Fruit fly (Drosophila melanogaster) whole organism, embryonic: ENCODE results near the gene Spn28B.

Experiments used
- ATbp ChIP-seq: fragments of 200-800 bp; sonication (Bioruptor generic); optimal IDR thresholded peaks from 2 replicates; lab custom pipeline; 2017; ENCODE audit warnings: missing biosample characterization, mild to moderate bottlenecking, missing genetic modification characterization, missing genetic modification reagents
- Abd-B ChIP-seq: fragments of 200-800 bp; sonication (Bioruptor generic); optimal IDR thresholded peaks from 2 replicates; lab custom pipeline; 2018; ENCODE audit warnings: missing biosample characterization, mild to moderate bottlenecking, missing genetic modification characterization, moderate library complexity
- Bgb ChIP-seq: fragments of 200-800 bp; sonication (Bioruptor generic); IDR thresholded peaks from 2 replicates; pipeline ENCODE4 v1.3.6; 2022; ENCODE audit warnings: missing biosample characterization, missing genetic modification characterization; ENCODE audit not compliant: partially characterized antibody
- C15 ChIP-seq: fragments of 200-800 bp; sonication (Bioruptor generic); IDR thresholded peaks from 3 replicates; pipeline ENCODE4 v1.3.6; 2022; ENCODE audit warnings: missing biosample characterization, missing genetic modification characterization
- CG10147 ChIP-seq: fragments of 200-800 bp; sonication (Bioruptor generic); optimal IDR thresholded peaks from 2 replicates; lab custom pipeline; 2019; ENCODE audit warnings: missing biosample characterization, mild to moderate bottlenecking, missing genetic modification characterization, moderate library complexity
- CG10209 ChIP-seq: fragments of 200-800 bp; sonication (Bioruptor generic); optimal IDR thresholded peaks from 3 replicates; lab custom pipeline; 2017; ENCODE audit warnings: missing biosample characterization, mild to moderate bottlenecking, missing genetic modification characterization, missing genetic modification reagents
- CG11085 ChIP-seq: fragments of 200-800 bp; sonication (Bioruptor generic); IDR thresholded peaks from 2 replicates; pipeline ENCODE4 v1.3.6; 2022; ENCODE audit warnings: missing biosample characterization, missing genetic modification characterization
- CG11560 ChIP-seq: fragments of 200-800 bp; sonication (Bioruptor generic); IDR thresholded peaks from 3 replicates; pipeline ENCODE4 v1.3.6; 2022; ENCODE audit warnings: missing biosample characterization, missing genetic modification characterization
- CG12104 ChIP-seq: fragments of 200-800 bp; sonication (Bioruptor generic); optimal IDR thresholded peaks from 3 replicates; lab custom pipeline; 2016; ENCODE audit warnings: missing biosample characterization, missing genetic modification characterization
- CG12744 ChIP-seq: fragments of 200-800 bp; sonication (Bioruptor generic); optimal IDR thresholded peaks from 2 replicates; lab custom pipeline; 2016; ENCODE audit warnings: missing biosample characterization, missing genetic modification characterization
- CG12769 ChIP-seq: fragments of 200-800 bp; sonication (Bioruptor generic); optimal IDR thresholded peaks from 2 replicates; lab custom pipeline; 2019; ENCODE audit warnings: missing biosample characterization, mild to moderate bottlenecking, missing genetic modification characterization, moderate library complexity
- CG13287 ChIP-seq: fragments of 200-800 bp; sonication (Bioruptor generic); IDR thresholded peaks from 2 replicates; pipeline ENCODE4 v1.3.6; 2022; ENCODE audit warnings: missing biosample characterization, missing genetic modification characterization; ENCODE audit not compliant: partially characterized antibody
- CG16779 ChIP-seq: fragments of 200-800 bp; sonication (Bioruptor generic); IDR thresholded peaks from 2 replicates; pipeline ENCODE4 v1.3.6; 2022; ENCODE audit warnings: missing biosample characterization, missing genetic modification characterization
- CG17612 ChIP-seq: fragments of 200-800 bp; sonication (Bioruptor generic); IDR thresholded peaks from 2 replicates; pipeline ENCODE4 v1.3.6; 2022; ENCODE audit warnings: missing biosample characterization, missing genetic modification characterization
- CG32772 ChIP-seq: fragments of 200-800 bp; sonication (Bioruptor generic); IDR thresholded peaks from 2 replicates; pipeline ENCODE4 v1.3.6; 2022; ENCODE audit warnings: missing biosample characterization, missing genetic modification characterization
- CG33557 ChIP-seq: fragments of 200-800 bp; sonication (Bioruptor generic); optimal IDR thresholded peaks from 2 replicates; lab custom pipeline; 2019; ENCODE audit warnings: missing biosample characterization, mild to moderate bottlenecking, missing genetic modification characterization, moderate library complexity
- CG34376 ChIP-seq: fragments of 200-800 bp; sonication (Bioruptor generic); optimal IDR thresholded peaks from 2 replicates; lab custom pipeline; 2018; ENCODE audit warnings: missing biosample characterization, mild to moderate bottlenecking, missing genetic modification characterization
- CG34422 ChIP-seq: fragments of 200-800 bp; sonication (Bioruptor generic); IDR thresholded peaks from 3 replicates; pipeline ENCODE4 v1.3.6; 2022; ENCODE audit warnings: missing biosample characterization, missing genetic modification characterization
- CG3847 ChIP-seq: fragments of 200-800 bp; sonication (Bioruptor generic); IDR thresholded peaks from 2 replicates; pipeline ENCODE4 v1.3.6; 2022; ENCODE audit warnings: missing biosample characterization, missing genetic modification characterization
- CG6854 ChIP-seq: fragments of 200-800 bp; sonication (Bioruptor generic); optimal IDR thresholded peaks from 3 replicates; lab custom pipeline; 2017; ENCODE audit warnings: missing biosample characterization, mild to moderate bottlenecking, missing genetic modification characterization
- CG7372 ChIP-seq: fragments of 200-800 bp; sonication (Bioruptor generic); IDR thresholded peaks from 2 replicates; pipeline ENCODE4 v1.3.6; 2022; ENCODE audit warnings: missing biosample characterization, missing genetic modification characterization
- CG8944 ChIP-seq: fragments of 200-800 bp; sonication (Bioruptor generic); optimal IDR thresholded peaks from 3 replicates; lab custom pipeline; 2016; ENCODE audit warnings: missing biosample characterization, missing genetic modification characterization
- CTCF ChIP-seq: fragments of 200-800 bp; sonication (Bioruptor generic); optimal IDR thresholded peaks from 2 replicates; lab custom pipeline; 2017; ENCODE audit warnings: missing biosample characterization, mild to moderate bottlenecking, missing genetic modification characterization, moderate library complexity
- Dad ChIP-seq: fragments of 200-800 bp; sonication (Bioruptor generic); optimal IDR thresholded peaks from 3 replicates; lab custom pipeline; 2016; ENCODE audit warnings: missing biosample characterization, missing genetic modification characterization
- Dek ChIP-seq: fragments of 200-800 bp; sonication (Bioruptor generic); optimal IDR thresholded peaks from 3 replicates; lab custom pipeline; 2019; ENCODE audit warnings: missing biosample characterization, mild to moderate bottlenecking, missing genetic modification characterization, moderate library complexity
- Eip74EF ChIP-seq, 2 experiments: fragments of 200-800 bp in 1 of 2; fragments of >200 bp in 1 of 2; sonication (Bioruptor generic) in 1 of 2; optimal IDR thresholded peaks; 2 replicates each; lab custom pipeline; 2017 to 2019; ENCODE audit warnings: missing biosample characterization in 2 of 2, missing genetic modification characterization in 2 of 2, mild to moderate bottlenecking in 1 of 2, moderate library complexity in 1 of 2
- HHEX ChIP-seq: fragments of 200-800 bp; sonication (Bioruptor generic); optimal IDR thresholded peaks from 3 replicates; lab custom pipeline; 2017; ENCODE audit warnings: missing biosample characterization, mild to moderate bottlenecking, missing genetic modification characterization, missing genetic modification reagents
- Hr39 ChIP-seq: fragments of >200 bp; optimal IDR thresholded peaks from 2 replicates; lab custom pipeline; 2017
- Mad ChIP-seq: fragments of 200-800 bp; sonication (Bioruptor generic); optimal IDR thresholded peaks from 2 replicates; lab custom pipeline; 2016; ENCODE audit warnings: missing biosample characterization, missing genetic modification characterization
- Neu2 ChIP-seq: fragments of 200-800 bp; sonication (Bioruptor generic); optimal IDR thresholded peaks from 3 replicates; lab custom pipeline; 2016; ENCODE audit warnings: missing biosample characterization, missing genetic modification characterization, borderline replicate concordance
- Nf-YA ChIP-seq: fragments of 200-800 bp; sonication (Bioruptor generic); IDR thresholded peaks from 2 replicates; pipeline ENCODE4 v1.3.6; 2022; ENCODE audit warnings: missing biosample characterization, missing genetic modification characterization
- PHDP ChIP-seq: fragments of 200-800 bp; sonication (Bioruptor generic); optimal IDR thresholded peaks from 3 replicates; lab custom pipeline; 2018; ENCODE audit warnings: missing biosample characterization, mild to moderate bottlenecking, missing genetic modification characterization, moderate library complexity
- Sox102F ChIP-seq: fragments of 200-800 bp; sonication (Bioruptor generic); optimal IDR thresholded peaks from 2 replicates; lab custom pipeline; 2018; ENCODE audit warnings: missing biosample characterization, mild to moderate bottlenecking, missing genetic modification characterization, moderate library complexity
- Spps ChIP-seq: fragments of 200-800 bp; sonication (Bioruptor generic); optimal IDR thresholded peaks from 2 replicates; lab custom pipeline; 2018; ENCODE audit warnings: missing biosample characterization, mild to moderate bottlenecking, missing genetic modification characterization
- Tbp ChIP-seq: fragments of >200 bp; optimal IDR thresholded peaks from 2 replicates; lab custom pipeline; 2018; ENCODE audit warnings: missing biosample characterization, missing genetic modification characterization
- al ChIP-seq: fragments of 200-800 bp; sonication (Bioruptor generic); IDR thresholded peaks from 2 replicates; pipeline ENCODE4 v1.3.6; 2022; ENCODE audit warnings: missing biosample characterization, missing genetic modification characterization
- ara ChIP-seq: fragments of 200-800 bp; sonication (Bioruptor generic); IDR thresholded peaks from 2 replicates; pipeline ENCODE4 v1.3.6; 2022; ENCODE audit warnings: missing biosample characterization, missing genetic modification characterization
- ase ChIP-seq: fragments of 200-800 bp; sonication (Bioruptor generic); IDR thresholded peaks from 3 replicates; pipeline ENCODE4 v1.3.6; 2022; ENCODE audit warnings: missing biosample characterization, missing genetic modification characterization
- disco-r ChIP-seq: fragments of 200-800 bp; sonication (Bioruptor generic); optimal IDR thresholded peaks from 2 replicates; lab custom pipeline; 2016; ENCODE audit warnings: missing biosample characterization, missing genetic modification characterization
- ftz-f1 ChIP-seq: fragments of 200-800 bp; sonication (Bioruptor generic); optimal IDR thresholded peaks from 2 replicates; lab custom pipeline; 2016; ENCODE audit warnings: missing biosample characterization, missing genetic modification characterization
- grau ChIP-seq: fragments of 200-800 bp; optimal IDR thresholded peaks from 3 replicates; lab custom pipeline; 2019; ENCODE audit warnings: missing biosample characterization, mild to moderate bottlenecking, missing genetic modification characterization, moderate library complexity
- insv ChIP-seq, 2 experiments: fragments of 200-800 bp; sonication (Bioruptor generic); optimal IDR thresholded peaks; 3 replicates each; lab custom pipeline; 2016 to 2018; ENCODE audit warnings: missing biosample characterization in 2 of 2, missing genetic modification characterization in 2 of 2
- jigr1 ChIP-seq: fragments of 200-800 bp; sonication (Bioruptor generic); IDR thresholded peaks from 3 replicates; pipeline ENCODE4 v1.3.6; 2022; ENCODE audit warnings: missing biosample characterization, missing genetic modification characterization
- nau ChIP-seq: fragments of 200-800 bp; sonication (Bioruptor generic); optimal IDR thresholded peaks from 3 replicates; lab custom pipeline; 2017; ENCODE audit warnings: missing biosample characterization, mild to moderate bottlenecking, missing genetic modification characterization, missing genetic modification reagents
- odd ChIP-seq: fragments of 200-800 bp; sonication (Bioruptor generic); optimal IDR thresholded peaks from 2 replicates; lab custom pipeline; 2017; ENCODE audit warnings: missing biosample characterization, mild to moderate bottlenecking, missing genetic modification characterization
- pita ChIP-seq: fragments of 200-800 bp; sonication (Bioruptor generic); optimal IDR thresholded peaks from 2 replicates; lab custom pipeline; 2017; ENCODE audit warnings: missing biosample characterization, mild to moderate bottlenecking, missing genetic modification characterization
- schlank ChIP-seq: fragments of 200-800 bp; sonication (Bioruptor generic); optimal IDR thresholded peaks from 2 replicates; lab custom pipeline; 2018; ENCODE audit warnings: missing biosample characterization, mild to moderate bottlenecking, missing genetic modification characterization
- sd ChIP-seq: fragments of 200-800 bp; sonication (Bioruptor generic); optimal IDR thresholded peaks from 3 replicates; lab custom pipeline; 2018; ENCODE audit warnings: missing biosample characterization, mild to moderate bottlenecking, missing genetic modification characterization, moderate library complexity
- seq ChIP-seq: fragments of 200-800 bp; sonication (Bioruptor generic); IDR thresholded peaks from 2 replicates; pipeline ENCODE4 v1.3.6; 2022; ENCODE audit warnings: missing biosample characterization, missing genetic modification characterization
- ssp ChIP-seq: fragments of 200-800 bp; sonication (Bioruptor generic); IDR thresholded peaks from 2 replicates; pipeline ENCODE4 v1.3.6; 2022; ENCODE audit warnings: missing biosample characterization, missing genetic modification characterization
- zf30C ChIP-seq: fragments of 200-800 bp; sonication (Bioruptor generic); optimal IDR thresholded peaks from 3 replicates; lab custom pipeline; 2018; ENCODE audit warnings: missing biosample characterization, mild to moderate bottlenecking, missing genetic modification characterization
- zfh1 ChIP-seq: fragments of 200-800 bp; sonication (Bioruptor generic); IDR thresholded peaks from 3 replicates; pipeline ENCODE4 v1.3.6; 2022; ENCODE audit warnings: missing biosample characterization, missing genetic modification characterization

Gene Spn28B

dm6 chr2L:7596862-7597261, 15.1 kb downstream of the Spn28B start (continued):
- TF ChIP-seq nau (GFP tag; lab: Kevin White, UChicago) (peak; percentile 68), zfh1 (GFP tag; lab: Robert Waterston, UW) (peak; percentile 97), ase (peak; percentile 75; the same call in 2 of the 3 replicates), CG11085 (no peak), CG32772 (GFP tag; lab: Robert Waterston, UW) (peak; percentile 88), insv (GFP tag; optimal IDR thresholded peaks at IDR 0.05; lab: Kevin White, UChicago) (no peak), zf30C (GFP tag; lab: Kevin White, UChicago) (peak; percentile 92), CG34376 (GFP tag; lab: Kevin White, UChicago) (no peak), CG12104 (GFP tag; lab: Kevin White, UChicago) (peak; percentile 66), CG6854 (GFP tag; lab: Kevin White, UChicago) (no peak), sd (tag; lab: Kevin White, UChicago) (peak; percentile 17), schlank (no peak), Dek (tag; lab: Kevin White, UChicago) (no peak), ftz-f1 (GFP tag; lab: Kevin White, UChicago) (no peak), Mad (GFP tag; lab: Kevin White, UChicago) (peak; percentile 62), CTCF (GFP tag; lab: Kevin White, UChicago) (peak; percentile 43), seq (GFP tag; lab: Robert Waterston, UW) (no peak), Nf-YA (peak; percentile 72; the same call in 1 of the 2 replicates), CG10147 (GFP tag; lab: Kevin White, UChicago) (peak; percentile 34), PHDP (peak; percentile 72), al (no peak), Dad (GFP tag; lab: Kevin White, UChicago) (peak; percentile 83), Neu2 (GFP tag; lab: Kevin White, UChicago) (no peak), odd (GFP tag; lab: Kevin White, UChicago) (peak; percentile 66), CG34422 (GFP tag; lab: Robert Waterston, UW) (peak; percentile 68; the same call in 2 of the 3 replicates), CG7372 (GFP tag; lab: Robert Waterston, UW) (peak; percentile 48; the same call in 1 of the 2 replicates), Tbp (GFP tag; lab: Kevin White, UChicago) (no peak), CG17612 (GFP tag; lab: Robert Waterston, UW) (peak; percentile 19; the same call in 1 of the 2 replicates), HHEX (peak; percentile 72), jigr1 (GFP tag; lab: Robert Waterston, UW) (no peak), Bgb (GFP tag; lab: Robert Waterston, UW) (no peak), ATbp (GFP tag; lab: Kevin White, UChicago) (peak; percentile 90), C15 (GFP tag; lab: Robert Waterston, UW) (no peak), CG8944 (peak; percentile 50), CG12744 (GFP tag; lab: Kevin White, UChicago) (peak; percentile 62), ara (GFP tag; lab: Robert Waterston, UW) (peak; percentile 97), CG13287 (GFP tag; lab: Robert Waterston, UW) (no peak), Spps (tag; lab: Kevin White, UChicago) (peak; percentile 82), CG3847 (no peak), CG33557 (GFP tag; lab: Kevin White, UChicago) (peak; percentile 85), CG16779 (GFP tag; lab: Robert Waterston, UW) (no peak), Eip74EF (GFP tag; optimal IDR thresholded peaks at IDR 0.05; lab: Kevin White, UChicago) (peak in 1 of 2 experiments; percentile 86), CG11560 (tag; lab: Robert Waterston, UW) (peak; percentile 49; the same call in 1 of the 3 replicates), Sox102F (GFP tag; lab: Kevin White, UChicago) (peak; percentile 94), Abd-B (GFP tag; lab: Kevin White, UChicago) (peak; percentile 74), ssp (GFP tag; lab: Robert Waterston, UW) (peak; percentile 75), pita (no peak), disco-r (GFP tag; lab: Kevin White, UChicago) (peak; percentile 67), Hr39 (lab: Kevin White, UChicago) (no peak), grau (tag; lab: Kevin White, UChicago) (peak; percentile 78), CG10209 (GFP tag; lab: Kevin White, UChicago) (peak; percentile 79), CG12769 (peak; percentile 47)
